Fruit fly (Drosophila melanogaster): ENCODE measurements around the gene CG7214.

DNA sequence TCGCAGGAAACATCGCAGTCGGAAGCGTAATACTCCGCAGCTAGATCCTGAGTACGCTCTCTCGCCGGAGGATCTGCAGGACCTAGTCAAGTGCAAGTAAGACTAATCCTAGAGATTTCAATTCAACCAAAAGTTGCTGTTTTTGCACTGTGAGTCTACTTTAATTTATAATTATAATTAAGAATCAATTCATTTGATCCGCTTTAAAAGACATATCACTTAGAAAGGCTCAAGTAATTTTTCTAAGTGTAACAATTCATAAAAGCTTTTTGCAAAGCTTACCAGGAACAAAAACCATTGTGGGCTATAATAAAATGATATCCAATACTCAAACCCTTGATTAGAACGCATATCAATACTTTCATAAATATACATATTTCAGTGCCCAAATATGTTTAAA, 12.2 kb upstream of the CG7214 start:
- TF ChIP-seq toe (GFP tag; optimal IDR thresholded peaks at IDR 0.05) = no peak
- TF ChIP-seq Hr96 (GFP tag; optimal IDR thresholded peaks at IDR 0.05) = no peak
- TF ChIP-seq ovo (GFP tag; optimal IDR thresholded peaks at IDR 0.05) = no peak
- no peak for TF ChIP-seq Clk (GFP tag; optimal IDR thresholded peaks at IDR 0.05)
- TF ChIP-seq CG14711 (tag; optimal IDR thresholded peaks at IDR 0.05) = no peak
- TF ChIP-seq Mnt (GFP tag; optimal IDR thresholded peaks at IDR 0.05) = no peak
- no peak for TF ChIP-seq kay (GFP tag; ENCODE audit: borderline replicate concordance)
- TF ChIP-seq CG7101 (tag; optimal IDR thresholded peaks at IDR 0.05) = no peak
- TF ChIP-seq cnc (optimal IDR thresholded peaks at IDR 0.05) = no peak
- TF ChIP-seq pad (GFP tag; optimal IDR thresholded peaks at IDR 0.05) = no peak
- TF ChIP-seq CG12768 (GFP tag; optimal IDR thresholded peaks at IDR 0.05) = no peak
- TF ChIP-seq CG33017 (tag; optimal IDR thresholded peaks at IDR 0.05) = no peak
- no peak for TF ChIP-seq bab1 (GFP tag; optimal IDR thresholded peaks at IDR 0.05)
- TF ChIP-seq CG11617 (GFP tag; optimal IDR thresholded peaks at IDR 0.05) = no peak

Data from whole organism, adult.